Worm (Caenorhabditis elegans): Measurements from ENCODE around the gene dnj-2.

DNA sequence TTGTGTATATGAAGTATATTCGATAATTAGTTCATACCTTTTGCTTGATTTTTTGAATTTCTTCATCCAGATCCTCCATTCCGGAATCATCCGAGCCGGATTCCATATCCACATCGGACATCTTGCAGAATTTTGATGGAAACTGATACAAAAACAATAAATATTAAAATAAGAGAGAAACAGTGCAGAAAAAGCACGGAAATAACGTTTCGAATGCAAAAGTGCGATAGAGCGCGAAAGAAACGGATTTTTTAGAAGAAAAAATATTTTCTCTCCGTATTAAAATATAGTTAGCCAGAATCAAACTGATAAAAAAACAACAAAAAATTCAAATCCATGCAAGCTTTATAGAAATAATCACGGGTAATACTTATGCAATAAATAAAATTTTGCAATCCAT is 19.0 kb upstream of the dnj-2 start, which contains the start of gene sart-3:
- TF ChIP-seq mls-2 (tag; optimal IDR thresholded peaks at IDR 0.05) (no peak), mep-1 (tag; optimal IDR thresholded peaks at IDR 0.05) (no peak), pha-4 (tag; optimal IDR thresholded peaks at IDR 0.05) (no peak), lsy-2 (tag; optimal IDR thresholded peaks at IDR 0.05) (no peak), ztf-11 (tag; optimal IDR thresholded peaks at IDR 0.05) (no peak), nhr-237 (tag; optimal IDR thresholded peaks at IDR 0.05) (no peak), unc-62 (GFP tag; optimal IDR thresholded peaks at IDR 0.05) (no peak), nhr-28 (tag; optimal IDR thresholded peaks at IDR 0.05) (no peak), tbx-8 (GFP tag; optimal IDR thresholded peaks at IDR 0.05) (no peak), elt-3 (tag; optimal IDR thresholded peaks at IDR 0.05) (no peak), nhr-2 (tag; optimal IDR thresholded peaks at IDR 0.05) (no peak), ces-1 (GFP tag; optimal IDR thresholded peaks at IDR 0.05) (no peak), elt-1 (tag; optimal IDR thresholded peaks at IDR 0.05; ENCODE audit: borderline replicate concordance, insufficient read depth) (no peak)
